Worm (Caenorhabditis elegans) whole organism, young adult: Measurements from ENCODE around the gene csn-3.
A peak's percentile ranks its signal among the peaks of the same experiment; 100 is the strongest.

Experiments
- D2030.7 ChIP-seq: fragments of 200-800 bp; sonication (Bioruptor generic); IDR thresholded peaks from 2 replicates; pipeline ENCODE4 v1.3.6; 2022; ENCODE audit warnings: missing genetic modification reagents, missing genetic modification characterization, missing compliant biosample characterization
- F22D6.2 ChIP-seq: sonication (generic microtip); optimal IDR thresholded peaks from 2 replicates; lab custom pipeline; 2016; ENCODE audit warnings: mild to moderate bottlenecking, missing genetic modification characterization, missing compliant biosample characterization
- F23B12.7 ChIP-seq: sonication (generic microtip); optimal IDR thresholded peaks from 2 replicates; lab custom pipeline; 2017; ENCODE audit warnings: missing genetic modification characterization, mild to moderate bottlenecking, missing compliant biosample characterization, antibody characterized with exemption, moderate library complexity; ENCODE audit not compliant: insufficient read depth
- K12H6.12 ChIP-seq: fragments of 200-800 bp; sonication (Bioruptor generic); optimal IDR thresholded peaks from 2 replicates; lab custom pipeline; 2018; ENCODE audit warnings: mild to moderate bottlenecking, missing genetic modification characterization, missing compliant biosample characterization
- T07F8.4 ChIP-seq: sonication (generic microtip); optimal IDR thresholded peaks from 2 replicates; lab custom pipeline; 2016; ENCODE audit warnings: mild to moderate bottlenecking, missing genetic modification characterization, moderate library complexity, missing compliant biosample characterization
- Y56A3A.18 ChIP-seq: fragments of 200-800 bp; sonication (Bioruptor generic); IDR thresholded peaks from 2 replicates; pipeline ENCODE4 v1.3.6; 2022; ENCODE audit warnings: missing genetic modification reagents, missing genetic modification characterization, missing compliant biosample characterization
- athp-1 ChIP-seq: sonication (generic microtip); optimal IDR thresholded peaks from 2 replicates; lab custom pipeline; 2017; ENCODE audit warnings: mild to moderate bottlenecking, missing genetic modification characterization, missing compliant biosample characterization
- bed-2 ChIP-seq: fragments of 200-800 bp; sonication (Bioruptor generic); IDR thresholded peaks from 2 replicates; pipeline ENCODE4 v1.3.6; 2022; ENCODE audit warnings: missing genetic modification reagents, missing genetic modification characterization, missing compliant biosample characterization
- ceh-40 ChIP-seq: fragments of 200-800 bp; sonication (Bioruptor generic); IDR thresholded peaks from 2 replicates; pipeline ENCODE4 v1.3.6; 2022; ENCODE audit warnings: missing genetic modification characterization, missing compliant biosample characterization
- dox-1 ChIP-seq: fragments of 200-800 bp; sonication (Bioruptor generic); IDR thresholded peaks from 2 replicates; pipeline ENCODE4 v1.3.6; 2022; ENCODE audit warnings: missing genetic modification reagents, missing genetic modification characterization, missing compliant biosample characterization
- efl-1 ChIP-seq: fragments of 150-350 bp; optimal IDR thresholded peaks from 2 replicates; lab custom pipeline; 2014; ENCODE audit warnings: missing biosample characterization, missing genetic modification reagents, missing genetic modification characterization
- egl-44 ChIP-seq: fragments of 200-800 bp; sonication (Bioruptor generic); IDR thresholded peaks from 2 replicates; pipeline ENCODE4 v1.3.6; 2022; ENCODE audit warnings: missing genetic modification reagents, missing genetic modification characterization, missing compliant biosample characterization
- ekl-4 ChIP-seq: fragments of 200-800 bp; sonication (Bioruptor generic); IDR thresholded peaks from 2 replicates; pipeline ENCODE4 v1.3.6; 2022; ENCODE audit warnings: missing genetic modification reagents, missing genetic modification characterization, missing compliant biosample characterization
- hlh-26 ChIP-seq: fragments of 200-800 bp; sonication (Bioruptor generic); conservative IDR thresholded peaks from 2 replicates; pipeline ENCODE4 v1.3.6; 2022; ENCODE audit warnings: missing genetic modification reagents, missing genetic modification characterization, missing compliant biosample characterization
- hmg-1.2 ChIP-seq: fragments of 200-800 bp; sonication (Bioruptor generic); IDR thresholded peaks from 2 replicates; pipeline ENCODE4 v1.3.6; 2022; ENCODE audit warnings: missing genetic modification reagents, missing genetic modification characterization, missing compliant biosample characterization
- let-526 ChIP-seq: fragments of 200-800 bp; sonication (Bioruptor generic); IDR thresholded peaks from 2 replicates; pipeline ENCODE4 v1.3.6; 2022; ENCODE audit warnings: missing genetic modification reagents, missing genetic modification characterization, missing compliant biosample characterization
- lin-54 ChIP-seq: fragments of 200-800 bp; sonication (Bioruptor generic); optimal IDR thresholded peaks from 2 replicates; lab custom pipeline; 2018; ENCODE audit warnings: mild to moderate bottlenecking, missing genetic modification characterization, missing compliant biosample characterization
- lsl-1 ChIP-seq: fragments of 200-800 bp; sonication (Bioruptor generic); optimal IDR thresholded peaks from 2 replicates; lab custom pipeline; 2018; ENCODE audit warnings: mild to moderate bottlenecking, missing genetic modification characterization, moderate library complexity, missing compliant biosample characterization
- madf-10 ChIP-seq: sonication (generic microtip); optimal IDR thresholded peaks from 2 replicates; lab custom pipeline; 2016; ENCODE audit warnings: mild to moderate bottlenecking, missing genetic modification characterization, missing compliant biosample characterization
- madf-3 ChIP-seq: fragments of 200-800 bp; sonication (Bioruptor generic); IDR thresholded peaks from 2 replicates; pipeline ENCODE4 v1.3.6; 2022; ENCODE audit warnings: missing genetic modification reagents, missing genetic modification characterization, missing compliant biosample characterization
- mcd-1 ChIP-seq: fragments of 200-800 bp; sonication (Bioruptor generic); IDR thresholded peaks from 2 replicates; pipeline ENCODE4 v1.3.6; 2022; ENCODE audit warnings: missing genetic modification reagents, missing genetic modification characterization, missing compliant biosample characterization
- mxl-1 ChIP-seq: sonication (generic microtip); optimal IDR thresholded peaks from 2 replicates; lab custom pipeline; 2016; ENCODE audit warnings: missing genetic modification characterization, missing compliant biosample characterization
- nfyb-1 ChIP-seq: fragments of 200-800 bp; sonication (Bioruptor generic); IDR thresholded peaks from 2 replicates; pipeline ENCODE4 v1.3.6; 2022; ENCODE audit warnings: missing genetic modification reagents, missing genetic modification characterization, missing compliant biosample characterization
- nhr-120 ChIP-seq: fragments of 200-800 bp; sonication (Bioruptor generic); IDR thresholded peaks from 2 replicates; pipeline ENCODE4 v1.3.6; 2022; ENCODE audit warnings: missing genetic modification characterization, missing compliant biosample characterization
- nhr-179 ChIP-seq: sonication (generic microtip); optimal IDR thresholded peaks from 2 replicates; lab custom pipeline; 2016; ENCODE audit warnings: mild to moderate bottlenecking, missing genetic modification characterization, missing compliant biosample characterization
- nhr-80 ChIP-seq: sonication (generic microtip); optimal IDR thresholded peaks from 2 replicates; lab custom pipeline; 2016; ENCODE audit warnings: missing genetic modification characterization, missing compliant biosample characterization
- nhr-90 ChIP-seq: sonication (generic microtip); optimal IDR thresholded peaks from 2 replicates; lab custom pipeline; 2016; ENCODE audit warnings: missing genotype, mild to moderate bottlenecking, missing genetic modification characterization, missing compliant biosample characterization
- rcor-1 ChIP-seq: fragments of 200-800 bp; sonication (Bioruptor generic); IDR thresholded peaks from 2 replicates; pipeline ENCODE4 v1.3.6; 2022; ENCODE audit warnings: missing genetic modification reagents, missing genetic modification characterization, missing compliant biosample characterization
- repo-1 ChIP-seq: sonication (generic microtip); optimal IDR thresholded peaks from 2 replicates; lab custom pipeline; 2017; ENCODE audit warnings: mild to moderate bottlenecking, missing genetic modification characterization, missing compliant biosample characterization
- snpc-1.3 ChIP-seq: sonication (generic microtip); optimal IDR thresholded peaks from 2 replicates; lab custom pipeline; 2017; ENCODE audit warnings: missing genetic modification characterization, mild to moderate bottlenecking, missing compliant biosample characterization, antibody characterized with exemption, moderate library complexity, missing genotype, missing genetic modification reagents; ENCODE audit not compliant: insufficient read depth
- unc-130 ChIP-seq: sonication (generic microtip); optimal IDR thresholded peaks from 2 replicates; lab custom pipeline; 2016; ENCODE audit warnings: missing genetic modification reagents, missing genetic modification characterization, missing compliant biosample characterization
- zim-3 ChIP-seq: sonication (generic microtip); optimal IDR thresholded peaks from 2 replicates; lab custom pipeline; 2017; ENCODE audit warnings: mild to moderate bottlenecking, missing genetic modification characterization, moderate library complexity, missing compliant biosample characterization
- ztf-18 ChIP-seq: sonication (generic microtip); optimal IDR thresholded peaks from 2 replicates; lab custom pipeline; 2016; ENCODE audit warnings: missing genotype, mild to moderate bottlenecking, missing genetic modification characterization, missing compliant biosample characterization
- ztf-3 ChIP-seq: fragments of 200-800 bp; sonication (Bioruptor generic); optimal IDR thresholded peaks from 2 replicates; lab custom pipeline; 2018; ENCODE audit warnings: mild to moderate bottlenecking, missing genetic modification characterization, missing compliant biosample characterization
- ztf-6 ChIP-seq: fragments of 200-800 bp; sonication (Bioruptor generic); IDR thresholded peaks from 2 replicates; pipeline ENCODE4 v1.3.6; 2022; ENCODE audit warnings: missing genetic modification reagents, missing genetic modification characterization, missing compliant biosample characterization

Gene csn-3

ce11 chrIV:210591-210990 is 16.0 kb downstream of the csn-3 start (continued):
- TF ChIP-seq nhr-90 (tag; lab: Kevin White, UChicago) = no peak
- TF ChIP-seq hmg-1.2 (GFP tag; lab: Robert Waterston, UW) = peak; percentile 82
- peak; percentile 87 for TF ChIP-seq nhr-80 (tag; lab: Kevin White, UChicago)
- no peak for TF ChIP-seq T07F8.4 (tag; lab: Kevin White, UChicago)
- TF ChIP-seq bed-2 (GFP tag; lab: Robert Waterston, UW) = no peak
- TF ChIP-seq egl-44 (GFP tag; lab: Robert Waterston, UW) = no peak
- no peak for TF ChIP-seq hlh-26 (GFP tag; lab: Robert Waterston, UW)
- TF ChIP-seq efl-1 (GFP tag; lab: Kevin White, UChicago) = no peak
- TF ChIP-seq mxl-1 (tag; lab: Kevin White, UChicago) = no peak
- TF ChIP-seq ekl-4 (GFP tag; lab: Robert Waterston, UW) = 0 out of 2 replicates have a peak, but pooled peaks have one; percentile 26
- no peak for TF ChIP-seq K12H6.12 (tag; lab: Kevin White, UChicago)
- TF ChIP-seq F23B12.7 (tag; lab: Kevin White, UChicago) = no peak

DNA sequence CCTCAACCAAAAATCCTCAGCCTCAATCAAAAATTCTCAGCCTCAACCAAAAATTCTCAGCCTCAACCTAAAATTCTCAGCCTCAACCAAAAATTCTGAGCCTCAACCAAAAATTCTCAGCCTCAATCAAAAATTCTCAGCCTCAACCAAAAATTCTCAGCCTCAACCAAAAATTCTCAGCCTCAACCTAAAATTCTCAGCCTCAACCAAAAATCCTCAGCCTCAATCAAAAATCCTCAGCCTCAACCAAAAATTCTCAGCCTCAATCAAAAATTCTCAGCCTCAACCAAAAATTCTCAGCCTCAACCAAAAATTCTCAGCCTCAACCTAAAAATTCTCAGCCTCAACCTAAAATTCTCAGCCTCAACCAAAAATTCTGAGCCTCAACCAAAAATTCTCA is 21.2 kb downstream of the csn-3 start:
- TF ChIP-seq mcd-1 (GFP tag; lab: Robert Waterston, UW) = 0 out of 2 replicates have a peak, but pooled peaks have one; percentile 18
- TF ChIP-seq dox-1 = peak; percentile 79
- TF ChIP-seq zim-3 (tag; lab: Kevin White, UChicago) = peak; percentile 99
- TF ChIP-seq D2030.7 (GFP tag; lab: Robert Waterston, UW) = peak; percentile 44
- TF ChIP-seq, all 124 proteins: peak for 4; not testable (repeated sequence) for 120

DNA sequence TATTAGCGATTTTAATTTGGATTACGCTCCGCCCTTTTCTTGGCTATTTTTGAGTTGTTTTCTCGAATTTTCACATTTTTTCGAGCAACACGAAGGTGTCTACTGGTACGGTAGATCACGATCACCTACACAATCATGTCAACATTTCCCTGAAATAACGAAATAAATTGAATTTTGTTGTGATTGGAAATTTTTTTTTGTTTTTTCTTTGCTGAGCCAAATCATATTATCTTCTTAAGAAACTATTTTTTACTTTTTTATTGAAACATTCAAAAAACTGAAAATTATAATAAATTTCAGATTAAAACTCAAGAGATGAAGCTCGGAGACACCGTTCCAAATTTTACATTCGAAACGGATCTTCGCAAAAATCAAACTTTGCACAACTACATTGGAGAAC is 23.7 kb downstream of the csn-3 start, which contains the start of gene prdx-6:
prdx-6 (plus strand) TSS at position 301 of the 400 bp plus-strand sequence.
- TF ChIP-seq ztf-3 (GFP tag; lab: Kevin White, UChicago) = no peak
- TF ChIP-seq nfyb-1 (GFP tag; lab: Robert Waterston, UW) = no peak

ce11 chrIV:230714-231113 is 36.2 kb downstream of the csn-3 start:
- TF ChIP-seq zim-3 (tag; lab: Kevin White, UChicago) = peak; percentile 95
- peak; percentile 29; the same call in 1 of the 2 replicates for TF ChIP-seq dox-1

DNA sequence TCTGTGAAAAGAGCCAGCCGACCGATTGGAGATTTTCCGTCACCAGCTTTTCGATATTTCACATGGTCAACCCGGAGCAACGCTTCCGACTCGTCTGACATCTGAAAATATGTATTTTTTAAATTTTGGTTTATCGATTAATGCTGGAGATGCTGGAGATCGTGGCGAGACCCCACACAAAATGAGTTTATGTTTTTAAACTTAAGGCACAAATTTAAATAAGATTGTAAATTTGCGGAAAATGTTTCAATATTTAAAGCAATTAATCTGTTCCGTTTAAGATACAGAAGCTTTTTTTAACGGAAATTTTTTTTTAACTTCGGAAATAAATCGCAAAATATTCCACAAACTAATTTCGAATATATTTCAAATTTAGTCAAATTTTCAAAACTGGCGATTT is 37.1 kb downstream of the csn-3 start, which contains the start of gene gtf-2H1:
gtf-2H1 (minus strand) TSS at position 101 of the 400 bp plus-strand sequence.
- no peak for TF ChIP-seq ceh-40
- no peak for TF ChIP-seq unc-130 (GFP tag; lab: Kevin White, UChicago)

DNA sequence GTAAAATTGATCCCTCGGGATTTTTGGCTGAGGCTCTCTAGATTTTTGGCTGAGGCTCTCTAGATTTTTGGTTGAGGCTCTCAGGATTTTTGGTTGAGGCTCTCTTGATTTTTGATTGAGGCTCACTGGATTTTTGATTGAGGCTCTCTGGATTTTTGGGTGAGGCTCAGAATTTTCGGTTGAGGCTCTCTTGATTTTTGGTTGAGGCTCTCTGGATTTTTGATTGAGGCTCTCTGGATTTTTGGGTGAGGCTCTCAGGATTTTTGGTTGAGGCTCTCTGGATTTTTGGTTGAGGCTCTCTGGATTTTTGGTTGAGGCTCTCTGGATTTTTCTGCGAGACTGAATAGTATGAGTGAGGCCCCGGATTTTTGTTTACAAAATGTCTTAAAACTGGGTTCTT is 41.6 kb downstream of the csn-3 start:
- TF ChIP-seq mcd-1 (GFP tag; lab: Robert Waterston, UW) (no peak), rcor-1 (GFP tag; lab: Robert Waterston, UW) (no peak), zim-3 (tag; lab: Kevin White, UChicago) (peak; percentile 98), dox-1 (peak; percentile 39; the same call in 1 of the 2 replicates)
- TF ChIP-seq, all 124 proteins: peak for 2

DNA sequence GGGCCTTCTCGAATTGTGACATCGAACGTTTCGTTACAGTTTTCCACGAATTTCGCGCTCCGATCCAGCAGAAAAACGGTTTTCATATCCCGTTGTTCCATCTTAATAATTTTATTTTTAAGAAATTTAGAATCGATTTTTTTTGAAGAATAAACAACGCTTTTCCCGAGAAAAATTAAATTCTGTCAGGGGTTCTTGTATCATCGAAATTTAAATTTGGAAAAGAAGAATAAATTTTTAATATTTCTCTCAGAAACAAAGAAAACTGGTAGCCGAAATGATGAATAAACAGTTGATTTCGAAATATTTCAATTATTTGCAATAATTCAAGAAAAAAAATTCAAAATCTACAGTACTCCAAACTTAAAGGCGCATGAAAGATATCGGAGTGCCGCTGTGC is 42.8 kb downstream of the csn-3 start, which contains the start of gene ints-13:
ints-13 (minus strand) TSS at position 101 of the 400 bp plus-strand sequence.
- no peak for TF ChIP-seq let-526 (GFP tag; lab: Robert Waterston, UW)
- TF ChIP-seq lsl-1 (GFP tag; lab: Kevin White, UChicago) = peak; percentile 48

DNA sequence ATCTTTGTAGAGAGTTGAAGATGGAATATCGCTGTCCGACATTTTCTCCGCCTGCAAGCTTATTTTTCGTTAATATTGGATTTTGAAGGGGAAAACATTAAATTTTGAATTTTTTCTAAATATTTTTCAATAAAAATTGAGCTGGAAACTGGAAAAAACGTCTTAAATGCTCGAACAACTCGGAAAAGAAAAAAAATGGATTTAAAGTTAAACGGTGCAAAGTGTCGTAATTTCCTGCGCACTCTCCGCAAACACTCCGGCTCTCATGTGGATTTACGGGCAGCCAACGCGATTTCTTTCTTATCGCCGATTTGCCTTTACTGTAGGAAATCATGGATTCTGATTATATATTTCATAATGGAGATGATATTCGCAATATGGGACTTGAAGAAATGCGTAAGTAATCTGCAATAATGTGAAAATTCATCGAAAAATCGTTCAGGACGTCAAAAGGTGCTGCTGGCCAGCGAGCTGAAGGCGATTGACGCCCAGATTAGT is 45.8 kb downstream of the csn-3 start, which contains the start of the genes fnta-1 and cogc-8:
fnta-1 (minus strand) TSS at position 51 of the 498 bp plus-strand sequence.
cogc-8 (plus strand) TSS at position 195 of the 498 bp plus-strand sequence.
- peak; percentile 2 for TF ChIP-seq snpc-1.3 (tag; lab: Kevin White, UChicago)
- TF ChIP-seq madf-3 (GFP tag; lab: Robert Waterston, UW) = no peak
- TF ChIP-seq ztf-6 (GFP tag; lab: Robert Waterston, UW) = no peak
- TF ChIP-seq ztf-18 (tag; lab: Kevin White, UChicago) = no peak
- TF ChIP-seq nhr-179 (tag; lab: Kevin White, UChicago) = no peak
- TF ChIP-seq Y56A3A.18 (GFP tag; lab: Robert Waterston, UW) = no peak
- no peak for TF ChIP-seq athp-1 (tag; lab: Kevin White, UChicago)
- no peak for TF ChIP-seq madf-10 (tag; lab: Kevin White, UChicago)
- TF ChIP-seq F22D6.2 (tag; lab: Kevin White, UChicago) = no peak
- no peak for TF ChIP-seq nhr-120 (GFP tag; lab: Robert Waterston, UW)
- peak; percentile 9 for TF ChIP-seq lin-54
- no peak for TF ChIP-seq repo-1
- no peak for TF ChIP-seq nhr-80 (tag; lab: Kevin White, UChicago)
